Worm (Caenorhabditis elegans): ENCODE results near the gene flp-20.

Gene flp-20

ce11 chrX:9372221-9372620 lies 22.5 kb upstream of the flp-20 start:
- TF ChIP-seq daf-12 (tag; optimal IDR thresholded peaks at IDR 0.05) (no peak), fkh-10 (GFP tag; optimal IDR thresholded peaks at IDR 0.05) (peak; percentile 70), nhr-12 (tag; optimal IDR thresholded peaks at IDR 0.05) (no peak)

- no peak for TF ChIP-seq sea-2 (GFP tag; optimal IDR thresholded peaks at IDR 0.05)
- TF ChIP-seq skn-1 (tag; optimal IDR thresholded peaks at IDR 0.05): no peak
- TF ChIP-seq lin-15B (tag; optimal IDR thresholded peaks at IDR 0.05): no peak
Observed at ce11 chrX:9369927-9370326, 20.2 kb upstream of the flp-20 start.

- TF ChIP-seq egl-27 (tag; optimal IDR thresholded peaks at IDR 0.05) (no peak), fkh-10 (GFP tag; optimal IDR thresholded peaks at IDR 0.05) (peak; percentile 88)
Observed at ce11 chrX:9364501-9364900, 14.8 kb upstream of the flp-20 start, which contains the start of gene pkc-2. Gene pkc-2, plus strand, starts transcription at chrX:9364818.

ce11 chrX:9364082-9364481 lies 14.4 kb upstream of the flp-20 start:
- TF ChIP-seq sea-2 (GFP tag; optimal IDR thresholded peaks at IDR 0.05) (no peak), hmg-11 (tag; optimal IDR thresholded peaks at IDR 0.05) (no peak), elt-1 (tag; optimal IDR thresholded peaks at IDR 0.05) (no peak), R02D3.7 (tag; optimal IDR thresholded peaks at IDR 0.05) (no peak), ceh-16 (tag; optimal IDR thresholded peaks at IDR 0.05) (no peak), ceh-28 (tag; optimal IDR thresholded peaks at IDR 0.05) (no peak), fkh-10 (GFP tag; optimal IDR thresholded peaks at IDR 0.05) (no peak), elt-3 (tag; optimal IDR thresholded peaks at IDR 0.05) (no peak), fkh-2 (tag; optimal IDR thresholded peaks at IDR 0.05) (no peak), skn-1 (tag; optimal IDR thresholded peaks at IDR 0.05) (no peak), pha-4 (tag; optimal IDR thresholded peaks at IDR 0.05) (peak; percentile 0), lsy-12 (tag; optimal IDR thresholded peaks at IDR 0.05) (no peak), mml-1 (tag; optimal IDR thresholded peaks at IDR 0.05) (no peak), unc-39 (tag; optimal IDR thresholded peaks at IDR 0.05) (no peak), nhr-67 (tag; optimal IDR thresholded peaks at IDR 0.05) (no peak), jun-1 (tag; optimal IDR thresholded peaks at IDR 0.05) (peak; percentile 50), pqm-1 (tag; optimal IDR thresholded peaks at IDR 0.05) (peak; percentile 83), nhr-23 (tag; optimal IDR thresholded peaks at IDR 0.05) (no peak), daf-12 (tag; optimal IDR thresholded peaks at IDR 0.05) (no peak), ztf-4 (tag; optimal IDR thresholded peaks at IDR 0.05) (no peak), elt-2 (tag; optimal IDR thresholded peaks at IDR 0.05) (peak; percentile 92)

- TF ChIP-seq fkh-10 (GFP tag; optimal IDR thresholded peaks at IDR 0.05) (peak; percentile 62), elt-1 (tag; optimal IDR thresholded peaks at IDR 0.05) (no peak)
Observed at ce11 chrX:9361136-9361535, 11.4 kb upstream of the flp-20 start.

ce11 chrX:9347380-9347979 lies 2.2 kb downstream of the flp-20 start, which contains the start of gene oga-1:
Gene oga-1, minus strand, starts transcription at chrX:9347430.
- TF ChIP-seq unc-39 (tag; optimal IDR thresholded peaks at IDR 0.05) (no peak), lsy-12 (tag; optimal IDR thresholded peaks at IDR 0.05) (no peak), elt-2 (tag; optimal IDR thresholded peaks at IDR 0.05) (peak; percentile 66), nhr-11 (tag; optimal IDR thresholded peaks at IDR 0.05) (no peak), ceh-9 (tag; optimal IDR thresholded peaks at IDR 0.05) (no peak), sea-2 (GFP tag; optimal IDR thresholded peaks at IDR 0.05) (no peak), zag-1 (tag; optimal IDR thresholded peaks at IDR 0.05) (no peak), nhr-237 (tag; optimal IDR thresholded peaks at IDR 0.05) (no peak), fos-1 (tag; optimal IDR thresholded peaks at IDR 0.05) (no peak), nhr-12 (tag; optimal IDR thresholded peaks at IDR 0.05) (no peak), nhr-43 (tag; optimal IDR thresholded peaks at IDR 0.05; ENCODE audit: poor library complexity, severe bottlenecking) (peak; percentile 57), elt-3 (tag; optimal IDR thresholded peaks at IDR 0.05) (no peak), egl-5 (tag; optimal IDR thresholded peaks at IDR 0.05) (peak; percentile 83), fkh-2 (tag; optimal IDR thresholded peaks at IDR 0.05) (peak; percentile 77), mdl-1 (tag; optimal IDR thresholded peaks at IDR 0.05) (peak; percentile 91), fkh-10 (GFP tag; optimal IDR thresholded peaks at IDR 0.05) (peak; percentile 19), ztf-4 (tag; optimal IDR thresholded peaks at IDR 0.05) (no peak), lin-15B (tag; optimal IDR thresholded peaks at IDR 0.05) (peak; percentile 25), R02D3.7 (tag; optimal IDR thresholded peaks at IDR 0.05) (no peak), elt-1 (tag; optimal IDR thresholded peaks at IDR 0.05) (no peak), nfya-1 (tag; optimal IDR thresholded peaks at IDR 0.05; ENCODE audit: insufficient read depth) (peak; percentile 79), skn-1 (tag; optimal IDR thresholded peaks at IDR 0.05) (no peak), egl-27 (tag; optimal IDR thresholded peaks at IDR 0.05) (no peak), ceh-28 (tag; optimal IDR thresholded peaks at IDR 0.05) (peak; percentile 52), ceh-82 (tag; optimal IDR thresholded peaks at IDR 0.05) (no peak), nhr-67 (tag; optimal IDR thresholded peaks at IDR 0.05) (no peak), pha-4 (tag; optimal IDR thresholded peaks at IDR 0.05) (peak; percentile 91), aly-2 (tag; optimal IDR thresholded peaks at IDR 0.05) (no peak), ama-1 (optimal IDR thresholded peaks at IDR 0.05) (peak; percentile 30), nhr-77 (tag; optimal IDR thresholded peaks at IDR 0.05) (no peak), unc-62 (GFP tag; optimal IDR thresholded peaks at IDR 0.05) (no peak), ztf-11 (tag; optimal IDR thresholded peaks at IDR 0.05) (no peak), lin-39 (tag; optimal IDR thresholded peaks at IDR 0.05) (peak; percentile 75)
